Worm (Caenorhabditis elegans): ENCODE data around the gene ZC449.4.

DNA sequence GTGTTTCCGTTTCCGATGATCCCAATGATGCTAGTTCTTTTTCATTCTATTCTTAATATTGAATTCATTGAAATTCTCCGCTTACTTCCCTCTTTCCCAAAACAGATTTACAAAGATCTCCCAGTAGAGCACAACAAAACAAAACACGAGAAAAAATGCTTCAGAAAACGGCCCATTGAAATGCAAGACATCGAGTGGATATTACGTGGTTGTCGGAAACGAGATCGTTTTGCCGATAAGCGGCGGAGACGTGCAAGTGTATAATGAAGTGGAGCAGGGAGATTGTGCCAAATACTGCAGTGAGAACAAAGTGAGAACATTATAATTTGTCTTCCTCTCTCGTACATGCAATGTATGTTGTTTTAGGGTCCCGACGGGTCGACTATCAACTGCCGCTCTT lies 7.3 kb downstream of the ZC449.4 start:
- TF ChIP-seq snpc-4 (tag; optimal IDR thresholded peaks at IDR 0.05) (no peak), ces-1 (GFP tag; optimal IDR thresholded peaks at IDR 0.05) (no peak), pha-4 (tag; optimal IDR thresholded peaks at IDR 0.05) (no peak), bed-3 (GFP tag; optimal IDR thresholded peaks at IDR 0.05) (no peak)

Measured in whole organism, mixed stage, embryonic.